Worm (Caenorhabditis elegans) whole organism, L4 larva: ENCODE results near the gene nfyc-1.

ENCODE experiments used
- D1046.2 ChIP-seq: fragments of 200-800 bp; sonication (Bioruptor generic); IDR thresholded peaks from 2 replicates; pipeline ENCODE4 v1.3.6; 2022; ENCODE audit warnings: missing genetic modification characterization, missing compliant biosample characterization
- F10B5.3 ChIP-seq: sonication (generic microtip); optimal IDR thresholded peaks from 2 replicates; lab custom pipeline; 2016; ENCODE audit warnings: mild to moderate bottlenecking, missing genetic modification characterization, missing compliant biosample characterization
- F37D6.2 ChIP-seq: sonication (generic microtip); optimal IDR thresholded peaks from 2 replicates; lab custom pipeline; 2016; ENCODE audit warnings: mild to moderate bottlenecking, missing genetic modification characterization, missing compliant biosample characterization
- F44E2.7 ChIP-seq: fragments of 200-800 bp; sonication (Bioruptor generic); IDR thresholded peaks from 2 replicates; pipeline ENCODE4 v2.1.2; 2022; ENCODE audit warnings: missing genetic modification characterization, missing compliant biosample characterization
- F49E8.2 ChIP-seq: sonication (generic microtip); optimal IDR thresholded peaks from 2 replicates; lab custom pipeline; 2016; ENCODE audit warnings: missing compliant biosample characterization, mild to moderate bottlenecking, missing genetic modification characterization, borderline replicate concordance
- Y75B8A.6 ChIP-seq: fragments of 200-800 bp; sonication (Bioruptor generic); IDR thresholded peaks from 2 replicates; pipeline ENCODE4 v1.3.6; 2022; ENCODE audit warnings: missing genetic modification reagents, missing genetic modification characterization, missing compliant biosample characterization
- ZK337.2 ChIP-seq: fragments of 200-800 bp; sonication (Bioruptor generic); IDR thresholded peaks from 2 replicates; pipeline ENCODE4 v1.3.6; 2022; ENCODE audit warnings: missing genetic modification reagents, missing genetic modification characterization, missing compliant biosample characterization
- ZK546.5 ChIP-seq, 2 experiments: sonication (generic microtip); optimal IDR thresholded peaks; 2 replicates each; lab custom pipeline; 2017; ENCODE audit warnings: missing biosample characterization in 2 of 2, missing genetic modification characterization in 2 of 2
- aha-1 ChIP-seq: fragments of 150-350 bp; peaks from one replicate; lab custom pipeline; 2014; ENCODE audit warnings: missing biosample characterization, missing genetic modification characterization
- aly-2 ChIP-seq: sonication (generic microtip); optimal IDR thresholded peaks from 2 replicates; lab custom pipeline; 2018; ENCODE audit warnings: missing biosample characterization, missing genetic modification characterization
- arid-1 ChIP-seq: fragments of 200-800 bp; sonication (Bioruptor generic); conservative IDR thresholded peaks from 2 replicates; pipeline ENCODE4 v1.3.6; 2022; ENCODE audit warnings: missing genetic modification reagents, missing genetic modification characterization, missing compliant biosample characterization
- attf-4 ChIP-seq: sonication (generic microtip); optimal IDR thresholded peaks from 3 replicates; lab custom pipeline; 2017; ENCODE audit warnings: missing biosample characterization, missing genetic modification characterization
- ceh-20 ChIP-seq: fragments of 200-800 bp; sonication (Bioruptor generic); IDR thresholded peaks from 2 replicates; pipeline ENCODE4 v1.3.6; 2022; ENCODE audit warnings: missing genetic modification reagents, missing genetic modification characterization, missing compliant biosample characterization
- ceh-28 ChIP-seq: fragments of 150-350 bp; optimal IDR thresholded peaks from 2 replicates; lab custom pipeline; 2014; ENCODE audit warnings: missing biosample characterization, missing genetic modification reagents, missing genetic modification characterization
- ceh-32 ChIP-seq: sonication (generic microtip); optimal IDR thresholded peaks from 2 replicates; lab custom pipeline; 2016; ENCODE audit warnings: mild to moderate bottlenecking, missing genetic modification characterization, missing compliant biosample characterization; ENCODE audit not compliant: poor library complexity
- ceh-62 ChIP-seq: sonication (generic microtip); optimal IDR thresholded peaks from 2 replicates; lab custom pipeline; 2017; ENCODE audit warnings: missing biosample characterization, missing genetic modification characterization
- ceh-82 ChIP-seq: sonication (generic microtip); optimal IDR thresholded peaks from 2 replicates; lab custom pipeline; 2017; ENCODE audit warnings: missing biosample characterization, missing genetic modification characterization
- daf-12 ChIP-seq: fragments of 150-350 bp; optimal IDR thresholded peaks from 2 replicates; lab custom pipeline; 2014; ENCODE audit warnings: missing biosample characterization, missing genetic modification reagents, missing genetic modification characterization
- daf-8 ChIP-seq: fragments of 200-800 bp; sonication (Bioruptor generic); IDR thresholded peaks from 2 replicates; pipeline ENCODE4 v1.3.6; 2022; ENCODE audit warnings: missing genetic modification characterization, missing compliant biosample characterization
- fkh-10 ChIP-seq: fragments of 150-350 bp; optimal IDR thresholded peaks from 2 replicates; lab custom pipeline; 2014; ENCODE audit warnings: missing biosample characterization, missing genetic modification reagents, missing genetic modification characterization
- fos-1 ChIP-seq: fragments of 150-350 bp; optimal IDR thresholded peaks from 2 replicates; lab custom pipeline; 2014; ENCODE audit warnings: missing biosample characterization, missing genetic modification characterization
- gei-8 ChIP-seq: fragments of 200-800 bp; sonication (Bioruptor generic); optimal IDR thresholded peaks from 2 replicates; lab custom pipeline; 2018; ENCODE audit warnings: mild to moderate bottlenecking, missing genetic modification characterization, missing compliant biosample characterization
- hlh-11 ChIP-seq: fragments of 200-800 bp; sonication (Bioruptor generic); optimal IDR thresholded peaks from 2 replicates; lab custom pipeline; 2018; ENCODE audit warnings: mild to moderate bottlenecking, missing genetic modification characterization, missing compliant biosample characterization
- hlh-30 ChIP-seq: sonication (generic microtip); optimal IDR thresholded peaks from 2 replicates; lab custom pipeline; 2017; ENCODE audit warnings: antibody characterized with exemption, mild to moderate bottlenecking, missing genetic modification characterization, missing compliant biosample characterization; ENCODE audit not compliant: insufficient read depth
- jun-1 ChIP-seq: fragments of 150-350 bp; optimal IDR thresholded peaks from 2 replicates; lab custom pipeline; 2014; ENCODE audit warnings: missing biosample characterization, missing genetic modification reagents, missing genetic modification characterization
- lim-7 ChIP-seq: fragments of 200-800 bp; sonication (Bioruptor generic); IDR thresholded peaks from 2 replicates; pipeline ENCODE4 v1.3.6; 2022; ENCODE audit warnings: missing genetic modification characterization, missing compliant biosample characterization
- lin-29 ChIP-seq: fragments of 200-800 bp; sonication (Bioruptor generic); IDR thresholded peaks from 2 replicates; pipeline ENCODE4 v1.3.6; 2022; ENCODE audit warnings: missing genetic modification reagents, missing genetic modification characterization, missing compliant biosample characterization
- lin-39 ChIP-seq: fragments of 150-350 bp; optimal IDR thresholded peaks from 2 replicates; lab custom pipeline; 2014; ENCODE audit warnings: missing biosample characterization, missing genetic modification reagents, missing genetic modification characterization
- lsy-2 ChIP-seq, 2 experiments: fragments of 150-350 bp in 1 of 2; sonication (generic microtip) in 1 of 2; optimal IDR thresholded peaks; 2 replicates each; lab custom pipeline; 2014 to 2017; ENCODE audit warnings: missing biosample characterization in 2 of 2, missing genetic modification characterization in 2 of 2
- madf-5 ChIP-seq, 2 experiments: fragments of 200-800 bp; sonication (Bioruptor generic); IDR thresholded peaks; 2 replicates each; pipeline ENCODE4 v1.3.6; 2022; ENCODE audit warnings: missing compliant biosample characterization in 2 of 2, missing genetic modification characterization in 2 of 2
- madf-9 ChIP-seq: fragments of 200-800 bp; sonication (Bioruptor generic); conservative IDR thresholded peaks from 2 replicates; pipeline ENCODE4 v1.3.6; 2022; ENCODE audit warnings: missing genetic modification reagents, missing genetic modification characterization, missing compliant biosample characterization
- mep-1 ChIP-seq: fragments of 150-350 bp; sonication (generic microtip); optimal IDR thresholded peaks from 3 replicates; lab custom pipeline; 2014; ENCODE audit warnings: missing biosample characterization, missing genetic modification characterization
- mes-2 ChIP-seq: sonication (generic microtip); optimal IDR thresholded peaks from 2 replicates; lab custom pipeline; 2016; ENCODE audit warnings: missing genotype, mild to moderate bottlenecking, missing genetic modification characterization, missing compliant biosample characterization; ENCODE audit not compliant: poor library complexity, severe bottlenecking
- mxl-2 ChIP-seq: fragments of 200-800 bp; sonication (Bioruptor generic); conservative IDR thresholded peaks from 2 replicates; pipeline ENCODE4 v1.3.6; 2022; ENCODE audit warnings: missing genetic modification reagents, missing genetic modification characterization, missing compliant biosample characterization
- mxl-3 ChIP-seq: fragments of 200-800 bp; sonication (Bioruptor generic); optimal IDR thresholded peaks from 2 replicates; lab custom pipeline; 2018; ENCODE audit warnings: mild to moderate bottlenecking, missing genetic modification characterization, missing compliant biosample characterization
- nhr-111 ChIP-seq: fragments of 200-800 bp; sonication (Bioruptor generic); optimal IDR thresholded peaks from 2 replicates; lab custom pipeline; 2018; ENCODE audit warnings: mild to moderate bottlenecking, missing genetic modification characterization, missing compliant biosample characterization
- nhr-237 ChIP-seq: sonication (generic microtip); optimal IDR thresholded peaks from 2 replicates; lab custom pipeline; 2017; ENCODE audit warnings: missing biosample characterization, missing genetic modification characterization
- nhr-28 ChIP-seq: fragments of 150-350 bp; optimal IDR thresholded peaks from 2 replicates; lab custom pipeline; 2014; ENCODE audit warnings: missing biosample characterization, missing genetic modification characterization
- nhr-76 ChIP-seq: fragments of 150-350 bp; optimal IDR thresholded peaks from 2 replicates; lab custom pipeline; 2014; ENCODE audit warnings: missing biosample characterization, missing genetic modification characterization
- pha-4 ChIP-seq, 2 experiments: fragments of 150-350 bp in 1 of 2; fragments of 200-800 bp in 1 of 2; sonication (Bioruptor generic) in 1 of 2; IDR thresholded peaks in 1 of 2; optimal IDR thresholded peaks in 1 of 2; 2 replicates each; pipeline versions ENCODE4 v1.3.6 to Lab custom; 2014 to 2022; ENCODE audit warnings: missing genetic modification characterization in 2 of 2, missing genetic modification reagents in 2 of 2, missing biosample characterization in 1 of 2, missing compliant biosample characterization in 1 of 2
- php-3 ChIP-seq: fragments of 200-800 bp; sonication (Bioruptor generic); IDR thresholded peaks from 2 replicates; pipeline ENCODE4 v1.3.6; 2022; ENCODE audit warnings: missing genetic modification reagents, missing genetic modification characterization, missing compliant biosample characterization
- saeg-2 ChIP-seq: fragments of 200-800 bp; sonication (Bioruptor generic); IDR thresholded peaks from 2 replicates; pipeline ENCODE4 v1.3.6; 2022; ENCODE audit warnings: missing genetic modification reagents, missing genetic modification characterization, missing compliant biosample characterization
- sdz-12 ChIP-seq: fragments of 200-800 bp; sonication (Bioruptor generic); optimal IDR thresholded peaks from 2 replicates; lab custom pipeline; 2018; ENCODE audit warnings: mild to moderate bottlenecking, missing genetic modification characterization, missing compliant biosample characterization
- skn-1 ChIP-seq: fragments of 150-350 bp; optimal IDR thresholded peaks from 2 replicates; lab custom pipeline; 2014; ENCODE audit warnings: missing biosample characterization, missing genetic modification characterization
- snpc-4 ChIP-seq: fragments of 150-350 bp; optimal IDR thresholded peaks from 2 replicates; lab custom pipeline; 2014; ENCODE audit warnings: missing biosample characterization, missing genetic modification characterization
- spr-3 ChIP-seq: fragments of 200-800 bp; sonication (Bioruptor generic); optimal IDR thresholded peaks from 2 replicates; lab custom pipeline; 2018; ENCODE audit warnings: mild to moderate bottlenecking, missing genetic modification characterization, missing compliant biosample characterization
- tag-97 ChIP-seq: fragments of 200-800 bp; sonication (Bioruptor generic); IDR thresholded peaks from 2 replicates; pipeline ENCODE4 v1.3.6; 2022; ENCODE audit warnings: missing genetic modification characterization, missing compliant biosample characterization
- unc-39 ChIP-seq: sonication (generic microtip); optimal IDR thresholded peaks from 2 replicates; lab custom pipeline; 2017; ENCODE audit warnings: missing biosample characterization, missing genetic modification characterization
- vab-7 ChIP-seq: fragments of 200-800 bp; sonication (Bioruptor generic); IDR thresholded peaks from 2 replicates; pipeline ENCODE4 v1.3.6; 2022; ENCODE audit warnings: missing genetic modification reagents, missing genetic modification characterization, missing compliant biosample characterization
- zip-2 ChIP-seq: fragments of 150-350 bp; optimal IDR thresholded peaks from 2 replicates; lab custom pipeline; 2014; ENCODE audit warnings: missing biosample characterization, missing genetic modification characterization
- ztf-11 ChIP-seq: fragments of 150-350 bp; optimal IDR thresholded peaks from 2 replicates; lab custom pipeline; 2014; ENCODE audit warnings: missing biosample characterization, missing genetic modification characterization

The nfyc-1 gene

DNA sequence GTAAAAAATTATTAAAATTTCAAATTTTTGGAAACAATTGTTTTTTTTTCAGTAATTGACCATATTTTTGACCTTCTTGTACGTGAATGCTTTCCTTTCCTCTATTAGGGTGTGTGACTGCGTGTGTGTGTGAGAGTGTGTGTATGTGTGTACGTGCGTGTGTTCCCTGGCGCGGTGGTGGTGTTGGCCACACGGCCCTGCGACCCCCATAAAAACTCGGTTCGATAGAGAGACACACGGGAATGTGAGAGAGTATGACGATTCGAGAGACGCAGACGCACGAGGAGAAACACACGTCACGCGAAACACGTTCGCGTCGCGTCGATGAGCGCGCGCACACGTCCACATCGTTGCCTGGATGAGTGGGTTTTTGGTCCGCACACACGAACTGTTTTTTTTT is 24.9 kb upstream of the nfyc-1 start:
- peak; percentile 98 for TF ChIP-seq hlh-30 (tag; lab: Kevin White, UChicago)
- no peak for TF ChIP-seq F10B5.3 (tag; lab: Kevin White, UChicago)
- TF ChIP-seq aha-1, result peak; percentile 98
- peak; percentile 36; the same call in 1 of the 2 replicates for TF ChIP-seq arid-1 (GFP tag; lab: Robert Waterston, UW)
- TF ChIP-seq vab-7 (GFP tag; lab: Robert Waterston, UW), result 0 out of 2 replicates have a peak, but pooled peaks have one; percentile 18
- TF ChIP-seq mxl-3 (GFP tag; lab: Kevin White, UChicago), result peak; percentile 99
- TF ChIP-seq madf-5 (GFP tag; IDR thresholded peaks at IDR 0.05; lab: Robert Waterston, UW), result no peak
- TF ChIP-seq lim-7, result no peak
- TF ChIP-seq ceh-62 (tag; lab: Kevin White, UChicago), result no peak
- TF ChIP-seq lin-39 (tag; lab: Kevin White, UChicago), result no peak
- TF ChIP-seq F44E2.7 (GFP tag; lab: Robert Waterston, UW), result no peak
- no peak for TF ChIP-seq ceh-82
- no peak for TF ChIP-seq daf-12 (tag; lab: Kevin White, UChicago)
- peak; percentile 64; the same call in 1 of the 2 replicates for TF ChIP-seq madf-9 (GFP tag; lab: Robert Waterston, UW)
- TF ChIP-seq sdz-12 (GFP tag; lab: Kevin White, UChicago), result no peak
- no peak for TF ChIP-seq pha-4 (GFP tag; IDR thresholded peaks at IDR 0.05; lab: Robert Waterston, UW)
- no peak for TF ChIP-seq pha-4 (tag; optimal IDR thresholded peaks at IDR 0.05; lab: Kevin White, UChicago)
- no peak for TF ChIP-seq gei-8 (GFP tag; lab: Kevin White, UChicago)
- TF ChIP-seq nhr-76 (tag; lab: Kevin White, UChicago), result no peak
- TF ChIP-seq nhr-111 (GFP tag; lab: Kevin White, UChicago), result no peak
- no peak for TF ChIP-seq jun-1 (tag; lab: Kevin White, UChicago)
- 0 out of 2 replicates have a peak, but pooled peaks have one; percentile 50 for TF ChIP-seq Y75B8A.6
- TF ChIP-seq zip-2 (tag; lab: Kevin White, UChicago), result no peak
- no peak for TF ChIP-seq ceh-28 (tag; lab: Kevin White, UChicago)
- TF ChIP-seq F49E8.2, result no peak
- TF ChIP-seq ZK337.2 (GFP tag; lab: Robert Waterston, UW), result no peak
- no peak for TF ChIP-seq D1046.2 (GFP tag; lab: Robert Waterston, UW)
- no peak for TF ChIP-seq attf-4
- TF ChIP-seq saeg-2, result 0 out of 2 replicates have a peak, but pooled peaks have one; percentile 53
- TF ChIP-seq lin-29 (GFP tag; lab: Robert Waterston, UW), result 0 out of 2 replicates have a peak, but pooled peaks have one; percentile 31
- TF ChIP-seq ceh-32 (tag; lab: Kevin White, UChicago), result no peak
- no peak for TF ChIP-seq spr-3 (GFP tag; lab: Kevin White, UChicago)
- peak; percentile 72 for TF ChIP-seq php-3 (GFP tag; lab: Robert Waterston, UW)
- TF ChIP-seq mep-1, result peak; percentile 84
- TF ChIP-seq mes-2 (tag; lab: Kevin White, UChicago), result peak; percentile 80
- no peak for TF ChIP-seq snpc-4 (tag; lab: Kevin White, UChicago)
- peak; percentile 91 for TF ChIP-seq nhr-28 (tag; lab: Kevin White, UChicago)
- TF ChIP-seq fkh-10 (GFP tag; lab: Kevin White, UChicago), result peak; percentile 28
- TF ChIP-seq hlh-11 (tag; lab: Kevin White, UChicago), result peak; percentile 92
- no peak for TF ChIP-seq nhr-237 (tag; lab: Kevin White, UChicago)
- TF ChIP-seq aly-2 (tag; lab: Kevin White, UChicago), result no peak
- peak; percentile 42 to 69 for TF ChIP-seq lsy-2 (tag; optimal IDR thresholded peaks at IDR 0.05; lab: Kevin White, UChicago)
- no peak for TF ChIP-seq fos-1 (tag; lab: Kevin White, UChicago)
- peak; percentile 82; the same call in 1 of the 2 replicates for TF ChIP-seq ceh-20 (GFP tag; lab: Robert Waterston, UW)
- no peak for TF ChIP-seq tag-97 (GFP tag; lab: Robert Waterston, UW)
- TF ChIP-seq ztf-11 (tag; lab: Kevin White, UChicago), result no peak
- no peak for TF ChIP-seq skn-1
- TF ChIP-seq ZK546.5 (tag; optimal IDR thresholded peaks at IDR 0.05; lab: Kevin White, UChicago), result no peak
- TF ChIP-seq unc-39 (tag; lab: Kevin White, UChicago), result no peak
- TF ChIP-seq F37D6.2 (tag; lab: Kevin White, UChicago), result peak; percentile 53
- TF ChIP-seq daf-8, result no peak
- no peak for TF ChIP-seq mxl-2 (GFP tag; lab: Robert Waterston, UW)
